Fruit fly (Drosophila melanogaster) Kc167 (cell line): ENCODE results near the gene Ktl.

Experiments used
- Myc ChIP-seq: fragments of >200 bp; optimal IDR thresholded peaks from 2 replicates; lab custom pipeline; 2017; ENCODE audit warnings: missing external identifiers
- Sin3A ChIP-seq: fragments of >200 bp; optimal IDR thresholded peaks from 2 replicates; lab custom pipeline; 2018; ENCODE audit warnings: missing external identifiers
- h ChIP-seq: fragments of >200 bp; optimal IDR thresholded peaks from 3 replicates; lab custom pipeline; 2018; ENCODE audit warnings: missing external identifiers
- insv ChIP-seq: fragments of >200 bp; optimal IDR thresholded peaks from 3 replicates; lab custom pipeline; 2018; ENCODE audit warnings: missing external identifiers
- psq ChIP-seq: fragments of >200 bp; optimal IDR thresholded peaks from 2 replicates; lab custom pipeline; 2017; ENCODE audit warnings: missing external identifiers
- ttk ChIP-seq: sonication (Bioruptor generic); optimal IDR thresholded peaks from 2 replicates; lab custom pipeline; 2017; ENCODE audit warnings: missing external identifiers

dm6 chr3R:20859845-20860244, 37.3 kb downstream of the Ktl start, which contains the start of gene Ir93a:
- no peak for TF ChIP-seq insv (lab: Kevin White, UChicago)
- no peak for TF ChIP-seq ttk
- TF ChIP-seq psq: no peak
- no peak for TF ChIP-seq Sin3A (lab: Kevin White, UChicago)
- no peak for TF ChIP-seq h (lab: Kevin White, UChicago)
- TF ChIP-seq Myc (lab: Kevin White, UChicago): no peak
